Worm (Caenorhabditis elegans) whole organism, L1 larva: ENCODE data around the gene T26A8.3.

ENCODE experiments used
- C16A3.4 ChIP-seq: fragments of 150-350 bp; optimal IDR thresholded peaks from 2 replicates; lab custom pipeline; 2014; ENCODE audit warnings: missing biosample characterization, missing genetic modification characterization
- fkh-10 ChIP-seq: sonication (generic microtip); optimal IDR thresholded peaks from 2 replicates; lab custom pipeline; 2017; ENCODE audit warnings: missing biosample characterization, missing genetic modification reagents, missing genetic modification characterization
- nhr-11 ChIP-seq: fragments of 150-350 bp; optimal IDR thresholded peaks from 2 replicates; lab custom pipeline; 2014; ENCODE audit warnings: missing biosample characterization, missing genetic modification characterization
- unc-62 ChIP-seq: fragments of 150-350 bp; optimal IDR thresholded peaks from 2 replicates; lab custom pipeline; 2014; ENCODE audit warnings: missing biosample characterization, missing genetic modification reagents, missing genetic modification characterization

DNA sequence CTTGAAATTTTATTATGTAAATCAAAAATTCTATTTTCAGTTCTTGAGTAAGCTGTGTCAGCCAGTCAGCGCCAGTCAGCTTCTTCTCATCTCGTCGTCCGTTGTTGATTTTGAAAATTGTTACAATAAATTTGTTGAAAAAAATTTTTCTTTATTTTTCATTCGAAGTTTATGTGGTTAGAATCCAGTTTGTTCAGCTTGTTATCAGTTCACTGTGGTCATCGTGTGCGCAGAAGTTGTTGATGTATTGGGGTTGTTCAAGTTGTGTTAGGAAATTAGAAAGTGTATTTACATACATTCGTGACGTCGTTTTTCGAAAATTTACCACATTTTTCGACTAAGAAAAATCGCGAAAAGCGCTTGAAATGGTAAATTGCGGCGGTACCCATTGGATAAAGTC lies 28.6 kb downstream of the T26A8.3 start:
- TF ChIP-seq unc-62 (GFP tag; lab: Kevin White, UChicago): no peak
- TF ChIP-seq nhr-11 (tag; lab: Kevin White, UChicago): no peak
- TF ChIP-seq C16A3.4 (tag; lab: Kevin White, UChicago): no peak
- no peak for TF ChIP-seq fkh-10
